Worm (Caenorhabditis elegans): ENCODE results near the gene grl-14.

Gene grl-14

ce11 chrV:20831867-20832266 lies 6.5 kb downstream of the grl-14 start (continued):
- peak; percentile 7 for TF ChIP-seq ets-4 (GFP tag; optimal IDR thresholded peaks at IDR 0.05)
- no peak for TF ChIP-seq mxl-1 (tag; optimal IDR thresholded peaks at IDR 0.05)
- no peak for TF ChIP-seq repo-1 (tag; optimal IDR thresholded peaks at IDR 0.05)
- TF ChIP-seq somi-1 (GFP tag; optimal IDR thresholded peaks at IDR 0.05): no peak
- no peak for TF ChIP-seq B0336.3 (GFP tag; IDR thresholded peaks at IDR 0.05)
- TF ChIP-seq rec-8 (tag; optimal IDR thresholded peaks at IDR 0.05): no peak
- TF ChIP-seq lsl-1 (GFP tag; optimal IDR thresholded peaks at IDR 0.05): no peak
- TF ChIP-seq ekl-4 (GFP tag; IDR thresholded peaks at IDR 0.05): no peak
- TF ChIP-seq akir-1 (GFP tag; optimal IDR thresholded peaks at IDR 0.05): no peak
- peak; percentile 78 for TF ChIP-seq dox-1 (GFP tag; IDR thresholded peaks at IDR 0.05)
- TF ChIP-seq ama-1 (optimal IDR thresholded peaks at IDR 0.05): no peak
- no peak for TF ChIP-seq ama-1 (GFP tag; optimal IDR thresholded peaks at IDR 0.05)
- no peak for TF ChIP-seq ccch-3 (GFP tag; optimal IDR thresholded peaks at IDR 0.05)
- TF ChIP-seq zfh-2 (GFP tag; conservative IDR thresholded peaks at IDR 0.05): no peak
- TF ChIP-seq ztf-6 (GFP tag; IDR thresholded peaks at IDR 0.05): no peak
- TF ChIP-seq madf-6 (GFP tag; IDR thresholded peaks at IDR 0.05): no peak
- no peak for TF ChIP-seq nhr-90 (tag; optimal IDR thresholded peaks at IDR 0.05)
- TF ChIP-seq snpc-4 (GFP tag; optimal IDR thresholded peaks at IDR 0.05): no peak
- peak in 1 of 4 experiments; percentile 13 for TF ChIP-seq snpc-4 (tag; optimal IDR thresholded peaks at IDR 0.05)
- peak; percentile 2 for TF ChIP-seq pha-4 (tag; optimal IDR thresholded peaks at IDR 0.05)
- no peak for TF ChIP-seq ztf-28 (GFP tag; IDR thresholded peaks at IDR 0.05)
- no peak for TF ChIP-seq unc-130 (GFP tag; optimal IDR thresholded peaks at IDR 0.05)
- TF ChIP-seq rpc-1 (optimal IDR thresholded peaks at IDR 0.05): no peak
- no peak for TF ChIP-seq rpc-1 (tag; optimal IDR thresholded peaks at IDR 0.05)
- no peak for TF ChIP-seq aptf-3 (GFP tag; IDR thresholded peaks at IDR 0.05)
- TF ChIP-seq hrde-1 (tag; optimal IDR thresholded peaks at IDR 0.05; ENCODE audit: borderline replicate concordance): no peak
- no peak for TF ChIP-seq snpc-1.3 (tag; optimal IDR thresholded peaks at IDR 0.05; ENCODE audit: insufficient read depth)
- no peak for TF ChIP-seq sptf-2 (GFP tag; optimal IDR thresholded peaks at IDR 0.05)
- TF ChIP-seq F39B2.1 (GFP tag; IDR thresholded peaks at IDR 0.05): no peak
- TF ChIP-seq lag-1 (GFP tag; IDR thresholded peaks at IDR 0.05): no peak
- TF ChIP-seq ceh-79 (tag; optimal IDR thresholded peaks at IDR 0.05): no peak
- no peak for TF ChIP-seq Y53G8AR.9 (GFP tag; conservative IDR thresholded peaks at IDR 0.05)
- TF ChIP-seq nfya-1 (tag; optimal IDR thresholded peaks at IDR 0.05; ENCODE audit: borderline replicate concordance, insufficient read depth): no peak
- no peak for TF ChIP-seq egl-44 (GFP tag; IDR thresholded peaks at IDR 0.05)
- TF ChIP-seq mes-4 (tag; optimal IDR thresholded peaks at IDR 0.05): no peak
- TF ChIP-seq let-526 (GFP tag; IDR thresholded peaks at IDR 0.05): no peak
- TF ChIP-seq die-1 (tag; optimal IDR thresholded peaks at IDR 0.05): no peak
- no peak for TF ChIP-seq sea-2 (GFP tag; IDR thresholded peaks at IDR 0.05)
- no peak for TF ChIP-seq sdz-38 (tag; optimal IDR thresholded peaks at IDR 0.05)
- TF ChIP-seq F33H1.4 (GFP tag; IDR thresholded peaks at IDR 0.05): no peak
- no peak for TF ChIP-seq C17E4.6 (GFP tag; IDR thresholded peaks at IDR 0.05)
- TF ChIP-seq fkh-3 (tag; optimal IDR thresholded peaks at IDR 0.05): no peak
- no peak for TF ChIP-seq Y67H2A.10 (GFP tag; conservative IDR thresholded peaks at IDR 0.05)
- TF ChIP-seq T26A5.8 (tag; optimal IDR thresholded peaks at IDR 0.05): no peak
- TF ChIP-seq F23B12.7 (tag; optimal IDR thresholded peaks at IDR 0.05; ENCODE audit: insufficient read depth): no peak
- no peak for TF ChIP-seq tbp1 (GFP tag; optimal IDR thresholded peaks at IDR 0.05)
- TF ChIP-seq tbx-9 (tag; optimal IDR thresholded peaks at IDR 0.05; ENCODE audit: borderline replicate concordance): no peak
- TF ChIP-seq attf-5 (GFP tag; optimal IDR thresholded peaks at IDR 0.05): peak; percentile 57
- no peak for TF ChIP-seq chd-7 (tag; optimal IDR thresholded peaks at IDR 0.05)
- no peak for TF ChIP-seq mcd-1 (GFP tag; IDR thresholded peaks at IDR 0.05)
- TF ChIP-seq gei-17 (GFP tag; optimal IDR thresholded peaks at IDR 0.05): no peak

Measured in whole organism, young adult.